Worm (Caenorhabditis elegans): ENCODE measurements around the gene cyn-13.

DNA sequence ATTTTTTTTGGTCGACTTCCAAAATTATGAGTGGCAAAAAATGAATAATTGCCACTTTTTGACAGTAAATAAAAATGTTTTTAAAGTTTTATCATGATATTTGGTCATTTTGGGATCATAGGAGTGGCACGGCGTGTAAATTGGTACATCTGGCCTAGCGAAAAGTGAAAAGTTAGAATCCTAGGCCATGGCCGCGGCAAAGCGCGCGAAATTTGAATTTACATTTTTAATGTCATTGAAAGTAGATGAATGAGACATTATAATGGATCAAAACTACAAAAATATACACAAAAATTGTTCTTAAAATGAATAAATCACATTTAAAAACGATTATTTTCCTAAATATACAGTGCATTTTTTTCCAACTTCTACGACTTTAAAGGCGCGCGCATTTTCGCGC is 10.1 kb upstream of the cyn-13 start:
- TF ChIP-seq elt-3 (tag; optimal IDR thresholded peaks at IDR 0.05) (no peak), lsy-12 (tag; optimal IDR thresholded peaks at IDR 0.05) (no peak), ztf-4 (tag; optimal IDR thresholded peaks at IDR 0.05) (no peak), aly-2 (tag; optimal IDR thresholded peaks at IDR 0.05) (no peak), lin-39 (tag; optimal IDR thresholded peaks at IDR 0.05) (no peak), fkh-10 (GFP tag; optimal IDR thresholded peaks at IDR 0.05) (no peak)

Data from whole organism, L3 larva.